Worm (Caenorhabditis elegans): Measurements from ENCODE around the gene akt-1.

akt-1 gene

DNA sequence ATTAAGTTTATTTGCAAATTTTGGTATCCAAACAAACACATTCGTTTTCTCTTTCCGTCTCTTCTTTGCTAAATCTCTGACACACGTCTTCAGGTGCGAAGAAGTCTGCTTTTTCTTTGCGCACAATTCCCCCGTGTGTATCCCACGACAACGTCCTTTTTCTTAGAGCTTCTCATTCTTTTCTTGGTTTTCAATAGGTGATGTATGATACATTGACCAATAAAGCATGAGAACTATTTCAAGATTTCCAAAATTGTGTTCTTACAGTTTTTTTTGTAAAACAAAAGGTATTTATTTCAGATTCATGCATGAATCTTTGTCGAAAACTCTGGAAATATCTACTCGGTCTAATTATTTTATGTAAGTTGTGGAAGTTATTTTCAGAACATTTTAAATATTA is 41.0 kb downstream of the akt-1 start, which contains the start of gene B0024.15 (continued):
- no peak for TF ChIP-seq somi-1 (GFP tag; optimal IDR thresholded peaks at IDR 0.05)
- TF ChIP-seq C06A6.2 (GFP tag; conservative IDR thresholded peaks at IDR 0.05) = no peak

DNA sequence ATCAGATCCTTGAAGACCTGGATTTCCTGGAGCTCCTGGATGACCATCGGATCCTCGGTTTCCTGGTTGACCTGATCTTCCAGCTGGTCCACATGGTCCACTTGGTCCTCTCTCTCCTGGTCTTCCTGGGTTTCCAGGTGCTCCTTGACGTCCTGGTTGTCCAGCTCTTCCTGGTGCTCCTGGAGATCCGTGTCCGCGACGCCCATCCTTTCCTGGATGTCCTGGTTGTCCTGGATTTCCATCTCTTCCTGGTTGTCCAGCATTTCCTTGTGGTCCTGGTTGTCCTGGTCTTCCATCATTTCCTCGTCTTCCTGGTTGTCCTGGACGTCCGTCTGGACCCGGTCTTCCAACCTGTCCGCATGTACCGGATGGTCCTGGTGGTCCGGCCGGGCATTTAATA is 43.1 kb downstream of the akt-1 start:
- TF ChIP-seq athp-1 (tag; optimal IDR thresholded peaks at IDR 0.05) = no peak
- TF ChIP-seq Y79H2A.3 (GFP tag; conservative IDR thresholded peaks at IDR 0.05) = no peak
- TF ChIP-seq akir-1 (GFP tag; optimal IDR thresholded peaks at IDR 0.05) = no peak

DNA sequence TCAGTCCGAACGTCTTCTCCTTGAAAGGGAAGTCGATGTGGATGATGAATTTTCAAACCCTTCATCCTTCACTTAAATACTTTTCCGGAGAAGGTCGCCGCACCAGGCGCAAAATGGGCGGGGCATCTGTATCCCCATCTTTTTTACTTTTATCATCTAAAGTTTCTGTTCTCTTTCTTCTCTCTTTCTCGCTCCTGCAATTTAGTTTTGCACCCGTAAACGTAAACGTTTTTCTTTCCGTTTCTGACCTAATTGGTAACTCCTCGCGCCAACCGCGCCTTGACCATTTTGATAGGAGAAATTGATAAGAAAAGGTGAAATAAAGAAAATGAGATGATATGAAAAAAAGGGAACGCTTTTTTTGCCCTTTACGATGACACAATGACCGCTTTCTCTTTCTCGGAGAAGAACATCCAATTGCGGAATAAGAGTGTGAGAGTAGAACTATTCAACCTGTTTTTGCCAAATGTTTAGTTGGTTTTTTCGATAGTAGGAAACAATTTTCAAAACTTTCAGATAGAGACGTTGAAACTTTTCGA is 44.2 kb downstream of the akt-1 start, which contains the start of gene col-149:
TSS of gene col-149 (minus strand) at position 51 of the 539 bp plus-strand sequence.
- TF ChIP-seq nhr-80 (tag; optimal IDR thresholded peaks at IDR 0.05) (peak; percentile 32), T26A5.8 (tag; optimal IDR thresholded peaks at IDR 0.05) (no peak)

DNA sequence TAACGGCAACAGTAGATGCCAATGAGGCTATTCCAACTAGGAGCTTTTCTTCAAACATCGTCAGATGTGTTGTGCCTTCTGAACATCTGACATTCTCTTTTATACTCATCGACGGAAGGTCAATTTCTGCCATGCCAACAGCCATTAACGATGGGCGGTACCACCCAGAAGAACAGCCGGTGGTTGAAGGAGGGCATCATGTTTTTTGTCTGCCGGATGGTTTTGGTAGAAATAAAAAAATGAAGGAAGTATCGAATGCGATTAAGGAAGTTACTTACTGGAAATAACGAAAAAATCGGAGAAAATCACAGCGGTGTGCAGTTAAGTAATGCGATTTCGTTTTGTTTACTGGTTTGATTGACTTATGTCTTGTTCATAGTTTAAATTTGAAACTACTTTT is 45.8 kb downstream of the akt-1 start, which contains the start of gene col-150:
TSS of gene col-150 (minus strand) at position 101 of the 400 bp plus-strand sequence.
- TF ChIP-seq hrde-1 (tag; optimal IDR thresholded peaks at IDR 0.05; ENCODE audit: borderline replicate concordance) (no peak), ekl-4 (GFP tag; IDR thresholded peaks at IDR 0.05) (no peak), lin-54 (GFP tag; optimal IDR thresholded peaks at IDR 0.05) (no peak), lir-1 (GFP tag; conservative IDR thresholded peaks at IDR 0.05) (no peak), fkh-3 (tag; optimal IDR thresholded peaks at IDR 0.05) (no peak), Y56A3A.18 (GFP tag; IDR thresholded peaks at IDR 0.05) (no peak), nfya-1 (tag; optimal IDR thresholded peaks at IDR 0.05; ENCODE audit: borderline replicate concordance, insufficient read depth) (no peak), rcor-1 (GFP tag; IDR thresholded peaks at IDR 0.05) (no peak), rpc-1 (optimal IDR thresholded peaks at IDR 0.05) (no peak), rpc-1 (tag; optimal IDR thresholded peaks at IDR 0.05) (no peak), tbp1 (GFP tag; optimal IDR thresholded peaks at IDR 0.05) (no peak), atf-7 (tag; optimal IDR thresholded peaks at IDR 0.05) (no peak)

DNA sequence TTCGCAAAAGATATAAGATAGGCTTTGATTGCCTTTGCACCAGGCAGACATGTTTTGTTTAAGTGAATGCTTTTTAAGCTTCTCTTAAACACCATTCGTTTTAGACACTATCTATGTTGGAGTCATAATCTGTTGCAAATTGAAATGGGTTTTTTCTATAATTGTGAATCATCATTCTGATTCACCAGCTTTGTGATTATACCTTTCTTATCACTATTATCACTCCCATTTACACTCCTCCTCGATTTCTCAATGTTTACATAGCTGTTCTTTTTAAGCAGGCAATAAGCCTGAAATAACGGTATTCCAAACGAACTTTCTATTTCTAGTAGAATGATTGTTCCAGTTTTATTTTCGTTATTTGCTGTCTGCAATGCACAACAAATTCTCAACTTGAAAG is 48.4 kb downstream of the akt-1 start, which contains the start of gene B0024.4:
TSS of gene B0024.4 (plus strand) at position 301 of the 400 bp plus-strand sequence.
- no peak for TF ChIP-seq attf-6 (GFP tag; IDR thresholded peaks at IDR 0.05)
- no peak for TF ChIP-seq dox-1 (GFP tag; IDR thresholded peaks at IDR 0.05)
- TF ChIP-seq madf-10 (tag; optimal IDR thresholded peaks at IDR 0.05) = no peak
- no peak for TF ChIP-seq nfyb-1 (GFP tag; IDR thresholded peaks at IDR 0.05)

Measured in whole organism, young adult.